Worm (Caenorhabditis elegans): ENCODE data around the gene trcs-2.
A peak's percentile ranks its signal among the peaks of the same experiment; 100 is the strongest.

Gene trcs-2

DNA sequence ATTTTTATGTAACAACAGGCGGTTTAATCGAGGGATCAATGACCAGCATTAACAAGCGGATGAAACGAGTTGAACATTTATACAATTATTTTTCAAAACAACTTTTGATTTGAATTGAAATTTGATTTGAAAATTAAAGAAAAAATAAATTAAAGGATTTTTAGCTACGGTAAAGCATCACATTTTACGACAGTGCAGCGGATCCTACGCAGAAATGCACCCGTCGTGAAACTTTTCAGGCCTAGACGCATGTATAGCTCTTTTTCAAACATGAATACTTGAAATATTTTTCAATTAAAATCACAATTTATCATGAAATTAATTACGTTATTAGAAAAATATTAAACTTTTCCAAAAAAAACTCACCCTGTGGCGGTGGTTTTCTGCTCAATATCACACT, 21.2 kb upstream of the trcs-2 start:
- peak; percentile 14 for TF ChIP-seq pha-4 (tag; optimal IDR thresholded peaks at IDR 0.05)
- TF ChIP-seq egl-5 (tag; optimal IDR thresholded peaks at IDR 0.05), result no peak

DNA sequence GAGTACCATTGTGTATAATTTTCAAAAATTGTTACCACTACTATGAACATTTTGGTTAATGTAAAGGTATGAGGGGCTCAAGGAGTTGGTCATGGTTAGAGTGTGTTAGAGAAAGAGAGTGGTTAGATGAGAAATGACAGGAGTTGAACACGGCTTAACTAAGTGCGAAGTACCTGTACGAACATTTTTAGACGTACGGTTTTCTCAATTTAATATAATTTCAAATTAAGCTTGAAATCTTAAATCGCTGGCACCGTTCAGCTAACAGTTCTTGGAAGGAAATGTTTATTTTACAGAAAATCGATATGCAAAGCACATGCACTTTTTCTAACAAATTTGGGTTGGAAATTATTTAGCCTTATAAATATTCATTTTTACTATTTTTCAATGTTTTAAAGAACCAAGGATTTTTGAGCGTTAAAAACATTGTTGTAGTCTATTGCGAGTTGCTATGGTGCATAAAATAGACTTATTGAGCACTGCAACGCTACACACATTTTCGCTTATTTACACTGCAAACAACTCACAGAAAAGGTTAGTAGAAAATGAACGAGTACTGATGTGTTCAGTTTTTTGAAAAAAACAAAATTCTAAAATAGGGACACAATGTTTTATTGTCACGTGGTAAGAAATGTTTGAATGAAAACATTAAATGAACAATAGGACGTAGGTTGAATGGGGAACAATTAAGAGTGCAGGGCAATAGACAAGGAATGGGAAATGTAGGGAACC, 20.5 kb upstream of the trcs-2 start, which contains the start of gene sphk-1:
sphk-1 (minus strand) TSS at position 51 of the 732 bp plus-strand sequence.
- no peak for TF ChIP-seq elt-3 (tag; optimal IDR thresholded peaks at IDR 0.05)
- no peak for TF ChIP-seq snpc-4 (tag; optimal IDR thresholded peaks at IDR 0.05)
- no peak for TF ChIP-seq hmg-11 (tag; optimal IDR thresholded peaks at IDR 0.05)
- no peak for TF ChIP-seq skn-1 (tag; optimal IDR thresholded peaks at IDR 0.05)
- no peak for TF ChIP-seq unc-39 (tag; optimal IDR thresholded peaks at IDR 0.05)
- peak; percentile 54 for TF ChIP-seq pha-4 (tag; optimal IDR thresholded peaks at IDR 0.05)

ce11 chrII:8703729-8704128, 18.5 kb upstream of the trcs-2 start, which contains the start of gene ceh-7:
TSS of gene ceh-7 (minus strand) at chrII:8703829.
- TF ChIP-seq nhr-237 (tag; optimal IDR thresholded peaks at IDR 0.05) (no peak), pqm-1 (tag; optimal IDR thresholded peaks at IDR 0.05) (no peak), nhr-77 (tag; optimal IDR thresholded peaks at IDR 0.05) (no peak), nfya-1 (tag; optimal IDR thresholded peaks at IDR 0.05; ENCODE audit: insufficient read depth) (no peak), nhr-28 (tag; optimal IDR thresholded peaks at IDR 0.05) (no peak), fos-1 (tag; optimal IDR thresholded peaks at IDR 0.05) (no peak), mdl-1 (tag; optimal IDR thresholded peaks at IDR 0.05) (no peak), unc-39 (tag; optimal IDR thresholded peaks at IDR 0.05) (no peak), egl-5 (tag; optimal IDR thresholded peaks at IDR 0.05) (no peak), nhr-12 (tag; optimal IDR thresholded peaks at IDR 0.05) (no peak), jun-1 (tag; optimal IDR thresholded peaks at IDR 0.05) (no peak), ztf-11 (tag; optimal IDR thresholded peaks at IDR 0.05) (no peak), elt-2 (tag; optimal IDR thresholded peaks at IDR 0.05) (no peak), zag-1 (tag; optimal IDR thresholded peaks at IDR 0.05) (no peak), lin-15B (tag; optimal IDR thresholded peaks at IDR 0.05) (no peak), ceh-82 (tag; optimal IDR thresholded peaks at IDR 0.05) (no peak), lsy-12 (tag; optimal IDR thresholded peaks at IDR 0.05) (no peak), sea-2 (GFP tag; optimal IDR thresholded peaks at IDR 0.05) (no peak), daf-12 (tag; optimal IDR thresholded peaks at IDR 0.05) (no peak), snpc-4 (tag; optimal IDR thresholded peaks at IDR 0.05) (no peak)

DNA sequence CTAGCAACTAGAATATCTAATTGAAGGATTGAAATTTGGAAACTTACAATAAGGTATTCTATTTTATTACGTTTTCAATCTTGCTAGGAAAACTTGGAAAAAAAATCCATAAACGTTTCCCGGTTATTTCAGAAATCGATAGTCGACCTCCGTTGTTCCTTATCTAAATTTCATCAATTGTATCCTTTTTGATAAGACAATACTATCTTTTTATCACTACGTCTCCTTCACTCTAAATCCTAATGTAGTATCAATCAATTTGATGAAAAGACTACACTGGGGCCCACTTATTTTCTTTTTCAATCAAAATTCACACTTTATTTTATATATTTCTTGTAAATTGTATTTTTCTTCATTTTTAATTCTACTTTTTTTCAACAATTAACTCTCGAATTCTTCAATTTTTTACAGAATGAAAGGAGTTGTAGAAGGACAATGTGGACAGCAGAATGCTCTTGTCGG, 17.8 kb upstream of the trcs-2 start, which contains the start of gene prx-5:
prx-5 (plus strand) TSS at position 412 of the 462 bp plus-strand sequence.
- TF ChIP-seq ceh-82 (tag; optimal IDR thresholded peaks at IDR 0.05) (no peak), eor-1 (tag; optimal IDR thresholded peaks at IDR 0.05) (no peak), lsy-12 (tag; optimal IDR thresholded peaks at IDR 0.05) (no peak), egl-5 (tag; optimal IDR thresholded peaks at IDR 0.05) (no peak), ceh-28 (tag; optimal IDR thresholded peaks at IDR 0.05) (peak; percentile 43), elt-1 (tag; optimal IDR thresholded peaks at IDR 0.05) (no peak), elt-2 (tag; optimal IDR thresholded peaks at IDR 0.05) (peak; percentile 67), tbx-2 (tag; optimal IDR thresholded peaks at IDR 0.05) (no peak), nhr-67 (tag; optimal IDR thresholded peaks at IDR 0.05) (no peak), nfya-1 (tag; optimal IDR thresholded peaks at IDR 0.05; ENCODE audit: insufficient read depth) (no peak), ceh-16 (tag; optimal IDR thresholded peaks at IDR 0.05) (no peak), lin-39 (tag; optimal IDR thresholded peaks at IDR 0.05) (no peak), nhr-11 (tag; optimal IDR thresholded peaks at IDR 0.05) (no peak), nhr-23 (tag; optimal IDR thresholded peaks at IDR 0.05) (no peak), nhr-25 (tag; optimal IDR thresholded peaks at IDR 0.05) (no peak), pqm-1 (tag; optimal IDR thresholded peaks at IDR 0.05) (peak; percentile 50), aly-2 (tag; optimal IDR thresholded peaks at IDR 0.05) (no peak), lin-15B (tag; optimal IDR thresholded peaks at IDR 0.05) (no peak)

- peak; percentile 18 for TF ChIP-seq nfya-1 (tag; optimal IDR thresholded peaks at IDR 0.05; ENCODE audit: insufficient read depth)
- TF ChIP-seq egl-5 (tag; optimal IDR thresholded peaks at IDR 0.05), result no peak
- no peak for TF ChIP-seq nhr-77 (tag; optimal IDR thresholded peaks at IDR 0.05)
- TF ChIP-seq mml-1 (tag; optimal IDR thresholded peaks at IDR 0.05), result no peak
- no peak for TF ChIP-seq egl-27 (tag; optimal IDR thresholded peaks at IDR 0.05)
- no peak for TF ChIP-seq hmg-11 (tag; optimal IDR thresholded peaks at IDR 0.05)
- no peak for TF ChIP-seq ama-1 (optimal IDR thresholded peaks at IDR 0.05)
- no peak for TF ChIP-seq sea-2 (GFP tag; optimal IDR thresholded peaks at IDR 0.05)
- no peak for TF ChIP-seq ZK546.5 (tag; optimal IDR thresholded peaks at IDR 0.05)
- TF ChIP-seq fos-1 (tag; optimal IDR thresholded peaks at IDR 0.05), result no peak
- TF ChIP-seq nhr-11 (tag; optimal IDR thresholded peaks at IDR 0.05), result peak; percentile 25
- no peak for TF ChIP-seq ceh-28 (tag; optimal IDR thresholded peaks at IDR 0.05)
- TF ChIP-seq nhr-23 (tag; optimal IDR thresholded peaks at IDR 0.05), result no peak
- no peak for TF ChIP-seq nhr-28 (tag; optimal IDR thresholded peaks at IDR 0.05)
- no peak for TF ChIP-seq mdl-1 (tag; optimal IDR thresholded peaks at IDR 0.05)
- TF ChIP-seq ztf-4 (tag; optimal IDR thresholded peaks at IDR 0.05), result no peak
- TF ChIP-seq daf-12 (tag; optimal IDR thresholded peaks at IDR 0.05), result no peak
- TF ChIP-seq jun-1 (tag; optimal IDR thresholded peaks at IDR 0.05), result no peak
- no peak for TF ChIP-seq pqm-1 (tag; optimal IDR thresholded peaks at IDR 0.05)
- peak; percentile 19 for TF ChIP-seq nhr-43 (tag; optimal IDR thresholded peaks at IDR 0.05; ENCODE audit: poor library complexity, severe bottlenecking)
- TF ChIP-seq lin-39 (tag; optimal IDR thresholded peaks at IDR 0.05), result no peak
- peak; percentile 19 for TF ChIP-seq elt-2 (tag; optimal IDR thresholded peaks at IDR 0.05)
- no peak for TF ChIP-seq R02D3.7 (tag; optimal IDR thresholded peaks at IDR 0.05)
- no peak for TF ChIP-seq lin-15B (tag; optimal IDR thresholded peaks at IDR 0.05)
- no peak for TF ChIP-seq pha-4 (tag; optimal IDR thresholded peaks at IDR 0.05)
Observed at ce11 chrII:8707024-8707423, 15.2 kb upstream of the trcs-2 start, which contains the start of gene cup-16. TSS of gene cup-16 (plus strand) at chrII:8707155.
